Fruit fly (Drosophila melanogaster) whole organism, embryonic: ENCODE results near the gene CG17801.

ENCODE experiments used
- Antp ChIP-seq: fragments of 200-800 bp; sonication (Bioruptor generic); optimal IDR thresholded peaks from 3 replicates; lab custom pipeline; 2016; ENCODE audit warnings: missing biosample characterization, missing genetic modification characterization
- B-H2 ChIP-seq: fragments of 200-800 bp; sonication (Bioruptor generic); optimal IDR thresholded peaks from 2 replicates; lab custom pipeline; 2018; ENCODE audit warnings: missing biosample characterization, mild to moderate bottlenecking, missing genetic modification characterization
- CG10654 ChIP-seq: fragments of 200-800 bp; sonication (Bioruptor generic); optimal IDR thresholded peaks from 2 replicates; lab custom pipeline; 2016; ENCODE audit warnings: missing biosample characterization, missing genetic modification characterization
- CG12071 ChIP-seq: fragments of 200-800 bp; sonication (Bioruptor generic); optimal IDR thresholded peaks from 3 replicates; lab custom pipeline; 2018; ENCODE audit warnings: missing biosample characterization, mild to moderate bottlenecking, missing genetic modification characterization
- CG12104 ChIP-seq: fragments of 200-800 bp; sonication (Bioruptor generic); optimal IDR thresholded peaks from 3 replicates; lab custom pipeline; 2016; ENCODE audit warnings: missing biosample characterization, missing genetic modification characterization
- CG12659 ChIP-seq: fragments of 200-800 bp; sonication (Bioruptor generic); optimal IDR thresholded peaks from 3 replicates; lab custom pipeline; 2017; ENCODE audit warnings: mild to moderate bottlenecking, missing biosample characterization, missing genetic modification reagents, missing genetic modification characterization
- CG13123 ChIP-seq: fragments of 200-800 bp; sonication (Bioruptor generic); optimal IDR thresholded peaks from 2 replicates; lab custom pipeline; 2016; ENCODE audit warnings: missing biosample characterization, missing genetic modification characterization
- CG13624 ChIP-seq: fragments of 200-800 bp; sonication (Bioruptor generic); optimal IDR thresholded peaks from 2 replicates; lab custom pipeline; 2016; ENCODE audit warnings: missing biosample characterization, missing genetic modification characterization
- CG14860 ChIP-seq: fragments of 200-800 bp; sonication (Bioruptor generic); IDR thresholded peaks from 3 replicates; pipeline ENCODE4 v1.3.6; 2022; ENCODE audit warnings: missing biosample characterization, missing genetic modification characterization; ENCODE audit not compliant: partially characterized antibody
- CG15479 ChIP-seq: fragments of 200-800 bp; sonication (Bioruptor generic); optimal IDR thresholded peaks from 3 replicates; lab custom pipeline; 2019; ENCODE audit warnings: missing biosample characterization, mild to moderate bottlenecking, missing genetic modification characterization, moderate library complexity
- CG1603 ChIP-seq: fragments of 200-800 bp; sonication (Bioruptor generic); optimal IDR thresholded peaks from 2 replicates; lab custom pipeline; 2019; ENCODE audit warnings: missing biosample characterization, mild to moderate bottlenecking, missing genetic modification characterization, moderate library complexity
- CG2120 ChIP-seq: fragments of 200-800 bp; sonication (Bioruptor generic); optimal IDR thresholded peaks from 3 replicates; lab custom pipeline; 2016; ENCODE audit warnings: missing biosample characterization, missing genetic modification characterization
- CG31388 ChIP-seq: fragments of 200-800 bp; sonication (Bioruptor generic); optimal IDR thresholded peaks from 2 replicates; lab custom pipeline; 2016; ENCODE audit warnings: missing biosample characterization, missing genetic modification characterization
- CG5245 ChIP-seq: fragments of 200-800 bp; sonication (Bioruptor generic); optimal IDR thresholded peaks from 3 replicates; lab custom pipeline; 2016; ENCODE audit warnings: missing biosample characterization, missing genetic modification characterization
- CG6813 ChIP-seq: fragments of 200-800 bp; sonication (Bioruptor generic); optimal IDR thresholded peaks from 2 replicates; lab custom pipeline; 2017; ENCODE audit warnings: missing biosample characterization, missing genetic modification characterization, mild to moderate bottlenecking, moderate library complexity, missing genetic modification reagents
- CG7556 ChIP-seq: fragments of 200-800 bp; sonication (Bioruptor generic); optimal IDR thresholded peaks from 2 replicates; lab custom pipeline; 2017; ENCODE audit warnings: missing biosample characterization, mild to moderate bottlenecking, missing genetic modification characterization
- CG9797 ChIP-seq: fragments of 200-800 bp; sonication (Bioruptor generic); optimal IDR thresholded peaks from 3 replicates; lab custom pipeline; 2018; ENCODE audit warnings: missing biosample characterization, mild to moderate bottlenecking, missing genetic modification characterization
- CG9876 ChIP-seq: fragments of 200-800 bp; sonication (Bioruptor generic); optimal IDR thresholded peaks from 2 replicates; lab custom pipeline; 2016; ENCODE audit warnings: missing biosample characterization, missing genetic modification characterization
- D ChIP-seq, 2 experiments: fragments of 200-800 bp in 1 of 2; fragments of >200 bp in 1 of 2; sonication (Bioruptor generic) in 1 of 2; optimal IDR thresholded peaks; 2 replicates in 1 of 2; 3 replicates in 1 of 2; lab custom pipeline; 2017; ENCODE audit warnings: mild to moderate bottlenecking in 1 of 2, missing biosample characterization in 1 of 2, missing genetic modification characterization in 1 of 2, missing genetic modification reagents in 1 of 2
- E2f1 ChIP-seq: fragments of 200-800 bp; sonication (Bioruptor generic); IDR thresholded peaks from 2 replicates; pipeline ENCODE4 v1.3.6; 2022; ENCODE audit warnings: missing biosample characterization, missing genetic modification characterization
- Eip74EF ChIP-seq, 2 experiments: fragments of 200-800 bp in 1 of 2; fragments of >200 bp in 1 of 2; sonication (Bioruptor generic) in 1 of 2; optimal IDR thresholded peaks; 2 replicates each; lab custom pipeline; 2017 to 2019; ENCODE audit warnings: missing biosample characterization in 2 of 2, missing genetic modification characterization in 2 of 2, mild to moderate bottlenecking in 1 of 2, moderate library complexity in 1 of 2
- Hr51 ChIP-seq, 2 experiments: fragments of 200-800 bp; sonication (Bioruptor generic); optimal IDR thresholded peaks; 2 replicates in 1 of 2; 3 replicates in 1 of 2; lab custom pipeline; 2016 to 2018; ENCODE audit warnings: missing biosample characterization in 2 of 2, missing genetic modification characterization in 2 of 2, mild to moderate bottlenecking in 1 of 2, moderate library complexity in 1 of 2
- Kr ChIP-seq: fragments of 200-800 bp; sonication (Bioruptor generic); optimal IDR thresholded peaks from 2 replicates; lab custom pipeline; 2017; ENCODE audit warnings: missing biosample characterization, mild to moderate bottlenecking, missing genetic modification characterization
- MTF-1 ChIP-seq: fragments of 200-800 bp; sonication (Bioruptor generic); optimal IDR thresholded peaks from 2 replicates; lab custom pipeline; 2018; ENCODE audit warnings: missing biosample characterization, mild to moderate bottlenecking, missing genetic modification characterization, borderline replicate concordance
- Mad ChIP-seq: fragments of 200-800 bp; sonication (Bioruptor generic); optimal IDR thresholded peaks from 2 replicates; lab custom pipeline; 2016; ENCODE audit warnings: missing biosample characterization, missing genetic modification characterization
- NFAT ChIP-seq: fragments of 200-800 bp; sonication (Bioruptor generic); IDR thresholded peaks from 2 replicates; pipeline ENCODE4 v1.3.6; 2022; ENCODE audit warnings: missing biosample characterization, missing genetic modification characterization
- Ptx1 ChIP-seq: fragments of 200-800 bp; sonication (Bioruptor generic); IDR thresholded peaks from 2 replicates; pipeline ENCODE4 v1.3.6; 2022; ENCODE audit warnings: missing biosample characterization, missing genetic modification characterization
- Sox100B ChIP-seq: fragments of 200-800 bp; sonication (Bioruptor generic); optimal IDR thresholded peaks from 3 replicates; lab custom pipeline; 2018; ENCODE audit warnings: missing biosample characterization, mild to moderate bottlenecking, missing genetic modification characterization
- Sry-δ ChIP-seq: fragments of 200-800 bp; sonication (Bioruptor generic); optimal IDR thresholded peaks from 2 replicates; lab custom pipeline; 2016; ENCODE audit warnings: missing biosample characterization, missing genetic modification characterization
- Stat92E ChIP-seq, 3 experiments: fragments of >200 bp in 2 of 3; fragments of 200-800 bp in 1 of 3; sonication (Bioruptor generic) in 1 of 3; optimal IDR thresholded peaks; 2 replicates each; lab custom pipeline; 2017 to 2019; ENCODE audit warnings: missing biosample characterization in 3 of 3, missing genetic modification characterization in 3 of 3, mild to moderate bottlenecking in 1 of 3, moderate library complexity in 1 of 3
- Tbp ChIP-seq: fragments of >200 bp; optimal IDR thresholded peaks from 2 replicates; lab custom pipeline; 2018; ENCODE audit warnings: missing biosample characterization, missing genetic modification characterization
- ac ChIP-seq: fragments of 200-800 bp; sonication (Bioruptor generic); optimal IDR thresholded peaks from 3 replicates; lab custom pipeline; 2017; ENCODE audit warnings: missing biosample characterization, mild to moderate bottlenecking, missing genetic modification characterization
- ara ChIP-seq: fragments of 200-800 bp; sonication (Bioruptor generic); IDR thresholded peaks from 2 replicates; pipeline ENCODE4 v1.3.6; 2022; ENCODE audit warnings: missing biosample characterization, missing genetic modification characterization
- dan ChIP-seq: fragments of 200-800 bp; sonication (Bioruptor generic); IDR thresholded peaks from 2 replicates; pipeline ENCODE4 v1.3.6; 2022; ENCODE audit warnings: missing biosample characterization, missing genetic modification characterization
- dpn ChIP-seq, 2 experiments: fragments of 200-800 bp; sonication (Bioruptor generic); optimal IDR thresholded peaks; 3 replicates each; lab custom pipeline; 2016; ENCODE audit warnings: missing biosample characterization in 2 of 2, missing genetic modification characterization in 2 of 2
- fru ChIP-seq: fragments of >200 bp; optimal IDR thresholded peaks from 2 replicates; lab custom pipeline; 2017
- gro ChIP-seq: fragments of 200-800 bp; sonication (Bioruptor generic); optimal IDR thresholded peaks from 2 replicates; lab custom pipeline; 2016; ENCODE audit warnings: missing biosample characterization, missing genetic modification characterization
- gsb-n ChIP-seq: fragments of 200-800 bp; sonication (Bioruptor generic); optimal IDR thresholded peaks from 3 replicates; lab custom pipeline; 2018; ENCODE audit warnings: missing biosample characterization, mild to moderate bottlenecking, missing genetic modification characterization
- hb ChIP-seq: fragments of 200-800 bp; sonication (Bioruptor generic); IDR thresholded peaks from 3 replicates; pipeline ENCODE4 v1.3.6; 2022; ENCODE audit warnings: missing biosample characterization, missing genetic modification characterization; ENCODE audit not compliant: partially characterized antibody
- phol ChIP-seq: fragments of 200-800 bp; sonication (Bioruptor generic); optimal IDR thresholded peaks from 3 replicates; lab custom pipeline; 2018; ENCODE audit warnings: missing biosample characterization, mild to moderate bottlenecking, missing genetic modification characterization, moderate library complexity
- salm ChIP-seq: fragments of 200-800 bp; sonication (Bioruptor generic); optimal IDR thresholded peaks from 2 replicates; lab custom pipeline; 2018; ENCODE audit warnings: missing biosample characterization, mild to moderate bottlenecking, missing genetic modification characterization
- sens-2 ChIP-seq: fragments of 200-800 bp; sonication (Bioruptor generic); IDR thresholded peaks from 2 replicates; pipeline ENCODE4 v1.3.6; 2022; ENCODE audit warnings: missing biosample characterization, missing genetic modification characterization
- stwl ChIP-seq: fragments of 200-800 bp; sonication (Bioruptor generic); optimal IDR thresholded peaks from 3 replicates; lab custom pipeline; 2018; ENCODE audit warnings: missing biosample characterization, mild to moderate bottlenecking, missing genetic modification characterization, moderate library complexity
- tll ChIP-seq, 2 experiments: fragments of 200-800 bp in 1 of 2; fragments of >200 bp in 1 of 2; sonication (Bioruptor generic) in 1 of 2; optimal IDR thresholded peaks; 2 replicates each; lab custom pipeline; 2017 to 2019; ENCODE audit warnings: missing biosample characterization in 2 of 2, missing genetic modification characterization in 2 of 2, mild to moderate bottlenecking in 1 of 2, moderate library complexity in 1 of 2
- z ChIP-seq: fragments of 200-800 bp; sonication (Bioruptor generic); IDR thresholded peaks from 3 replicates; pipeline ENCODE4 v1.3.6; 2022; ENCODE audit warnings: missing biosample characterization, missing genetic modification characterization

Gene CG17801

DNA sequence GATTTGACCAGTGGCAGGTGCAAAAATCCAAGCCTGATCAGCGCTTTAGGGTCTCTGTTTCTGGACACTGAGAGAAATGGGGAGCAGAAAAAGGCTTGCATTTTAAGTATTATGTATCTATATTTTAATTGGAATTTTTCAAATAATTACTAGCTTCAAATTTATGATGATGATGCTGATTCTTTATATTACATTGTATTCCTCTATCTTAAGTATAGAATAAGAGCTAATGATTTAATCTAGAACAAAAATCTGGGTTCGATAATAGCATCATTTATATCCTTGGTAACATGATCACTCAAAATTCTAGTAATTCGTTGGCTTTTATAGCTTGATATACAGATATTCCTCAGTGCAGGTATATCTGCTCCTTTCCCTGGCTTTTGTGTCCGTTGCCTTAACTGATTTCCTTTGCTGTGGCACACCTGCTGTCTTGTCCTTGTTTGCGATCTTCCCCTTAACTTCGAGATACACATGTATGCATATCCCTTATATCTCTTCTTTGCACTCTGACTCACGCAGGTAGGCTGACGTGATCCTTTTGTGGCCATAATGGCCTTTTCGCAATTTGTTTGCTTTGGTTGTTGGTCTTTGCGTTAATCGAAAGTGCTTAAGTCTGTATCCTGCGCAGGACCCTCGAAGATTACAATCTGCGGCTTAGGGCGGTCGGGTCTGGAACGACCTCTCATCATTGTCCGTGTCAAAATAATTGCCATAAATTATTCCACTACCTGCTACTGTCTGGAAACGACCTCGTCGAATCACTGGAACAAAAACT, 19.1 kb upstream of the CG17801 start (continued):
- TF ChIP-seq D (optimal IDR thresholded peaks at IDR 0.05; lab: Kevin White, UChicago) (peak; percentile 86), D (GFP tag; optimal IDR thresholded peaks at IDR 0.05; lab: Kevin White, UChicago) (no peak), CG15479 (GFP tag; lab: Kevin White, UChicago) (peak; percentile 99), ac (peak; percentile 65), tll (GFP tag; optimal IDR thresholded peaks at IDR 0.05; lab: Kevin White, UChicago) (peak in 1 of 2 experiments; percentile 100)

DNA sequence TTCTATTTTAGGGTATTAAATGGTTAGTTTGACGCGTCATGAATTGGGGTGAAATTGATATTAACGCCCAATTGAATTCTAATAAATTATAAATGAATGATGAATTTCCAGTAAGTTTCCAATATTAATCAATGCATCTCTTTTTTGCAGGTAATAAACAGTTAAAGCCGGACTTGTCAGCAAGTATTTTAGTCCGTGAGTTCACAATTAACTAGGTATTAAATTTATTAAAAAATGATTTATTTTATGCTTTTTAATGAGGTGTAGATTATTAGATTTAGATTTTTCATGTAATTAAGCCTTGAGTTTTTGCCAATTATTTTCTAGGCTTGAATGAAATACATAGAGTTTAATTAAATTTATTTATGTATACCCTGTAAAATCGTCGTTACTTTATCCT, 14.9 kb upstream of the CG17801 start:
- no peak for TF ChIP-seq NFAT
- TF ChIP-seq z (GFP tag; lab: Robert Waterston, UW), result no peak
- no peak for TF ChIP-seq phol
- TF ChIP-seq CG13624, result no peak
- TF ChIP-seq B-H2, result no peak

DNA sequence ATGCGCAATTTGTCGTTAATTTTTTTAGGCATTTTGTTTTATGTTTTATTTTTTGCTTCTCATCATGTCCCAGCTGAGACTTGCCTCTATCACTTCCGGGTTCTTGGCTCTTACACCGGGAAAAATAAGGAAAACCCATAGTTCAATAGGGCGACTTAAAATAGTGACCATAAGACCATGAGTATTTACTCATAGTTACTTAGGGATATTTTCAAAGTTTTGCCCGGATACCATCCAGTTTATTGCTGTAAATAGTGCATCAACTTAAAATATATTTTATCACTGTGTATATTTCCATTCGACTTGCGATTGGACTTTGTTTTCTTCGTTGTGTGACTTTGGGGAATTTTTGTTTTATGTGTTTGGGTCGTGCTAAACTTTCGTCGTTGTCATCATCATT, 11.9 kb upstream of the CG17801 start:
- TF ChIP-seq Kr (no peak), ac (no peak), Antp (GFP tag; lab: Kevin White, UChicago) (no peak), hb (GFP tag; lab: Robert Waterston, UW) (no peak), sens-2 (no peak), Tbp (GFP tag; lab: Kevin White, UChicago) (no peak), CG12104 (GFP tag; lab: Kevin White, UChicago) (no peak), fru (lab: Kevin White, UChicago) (no peak), CG1603 (tag; lab: Kevin White, UChicago) (peak; percentile 32), gsb-n (tag; lab: Kevin White, UChicago) (no peak), CG5245 (GFP tag; lab: Kevin White, UChicago) (no peak), dpn (GFP tag; optimal IDR thresholded peaks at IDR 0.05; lab: Kevin White, UChicago) (peak; percentile 8 to 20), stwl (tag; lab: Kevin White, UChicago) (no peak), CG14860 (GFP tag; lab: Robert Waterston, UW) (no peak), CG9797 (no peak), Eip74EF (GFP tag; optimal IDR thresholded peaks at IDR 0.05; lab: Kevin White, UChicago) (no peak), dan (GFP tag; lab: Robert Waterston, UW) (no peak), salm (tag; lab: Kevin White, UChicago) (no peak), Sox100B (GFP tag; lab: Kevin White, UChicago) (no peak), CG12659 (GFP tag; lab: Kevin White, UChicago) (peak; percentile 4), CG2120 (peak; percentile 66), Mad (GFP tag; lab: Kevin White, UChicago) (no peak), CG10654 (GFP tag; lab: Kevin White, UChicago) (no peak), CG12071 (GFP tag; lab: Kevin White, UChicago) (no peak), ara (GFP tag; lab: Robert Waterston, UW) (no peak), CG7556 (GFP tag; lab: Kevin White, UChicago) (peak; percentile 41), CG13123 (GFP tag; lab: Kevin White, UChicago) (no peak), E2f1 (GFP tag; lab: Robert Waterston, UW) (0 out of 2 replicates have a peak, but pooled peaks have one; percentile 14), gro (GFP tag; lab: Kevin White, UChicago) (peak; percentile 44), MTF-1 (no peak), Hr51 (GFP tag; optimal IDR thresholded peaks at IDR 0.05; lab: Kevin White, UChicago) (peak in 1 of 2 experiments; percentile 45), z (GFP tag; lab: Robert Waterston, UW) (no peak), CG6813 (peak; percentile 42), Stat92E (GFP tag; optimal IDR thresholded peaks at IDR 0.05; lab: Kevin White, UChicago) (no peak), CG31388 (GFP tag; lab: Kevin White, UChicago) (no peak), CG9876 (no peak), Sry-δ (no peak), phol (no peak), Ptx1 (peak; percentile 16; the same call in 1 of the 2 replicates)
